Worm (Caenorhabditis elegans) whole organism, L1 larva: Measurements from ENCODE around the gene dss-1.

Experiments used
- blmp-1 ChIP-seq: fragments of 150-350 bp; optimal IDR thresholded peaks from 2 replicates; lab custom pipeline; 2014; ENCODE audit warnings: missing biosample characterization, missing genetic modification characterization
- lin-15B ChIP-seq: fragments of 150-350 bp; sonication (generic microtip); optimal IDR thresholded peaks from 3 replicates; lab custom pipeline; 2014; ENCODE audit warnings: missing biosample characterization, missing genetic modification characterization
- nhr-11 ChIP-seq: fragments of 150-350 bp; optimal IDR thresholded peaks from 2 replicates; lab custom pipeline; 2014; ENCODE audit warnings: missing biosample characterization, missing genetic modification characterization
- nhr-76 ChIP-seq: sonication (generic microtip); optimal IDR thresholded peaks from 2 replicates; lab custom pipeline; 2017; ENCODE audit warnings: missing biosample characterization, missing genetic modification characterization
- pqm-1 ChIP-seq: sonication (generic microtip); optimal IDR thresholded peaks from 3 replicates; lab custom pipeline; 2017; ENCODE audit warnings: missing biosample characterization, missing genetic modification characterization
- snpc-4 ChIP-seq: fragments of 150-350 bp; optimal IDR thresholded peaks from 2 replicates; lab custom pipeline; 2014; ENCODE audit warnings: missing biosample characterization, missing genetic modification characterization
- sox-4 ChIP-seq: sonication (generic microtip); optimal IDR thresholded peaks from 2 replicates; lab custom pipeline; 2016; ENCODE audit warnings: missing genetic modification characterization, missing compliant biosample characterization
- unc-130 ChIP-seq: fragments of 150-350 bp; optimal IDR thresholded peaks from 2 replicates; lab custom pipeline; 2017; ENCODE audit warnings: missing biosample characterization, missing genetic modification characterization, inconsistent platforms
- ztf-11 ChIP-seq, 2 experiments: sonication (generic microtip); optimal IDR thresholded peaks; 2 replicates each; lab custom pipeline; 2016 to 2017; ENCODE audit warnings: missing genetic modification characterization in 2 of 2, missing biosample characterization in 1 of 2, missing compliant biosample characterization in 1 of 2

DNA sequence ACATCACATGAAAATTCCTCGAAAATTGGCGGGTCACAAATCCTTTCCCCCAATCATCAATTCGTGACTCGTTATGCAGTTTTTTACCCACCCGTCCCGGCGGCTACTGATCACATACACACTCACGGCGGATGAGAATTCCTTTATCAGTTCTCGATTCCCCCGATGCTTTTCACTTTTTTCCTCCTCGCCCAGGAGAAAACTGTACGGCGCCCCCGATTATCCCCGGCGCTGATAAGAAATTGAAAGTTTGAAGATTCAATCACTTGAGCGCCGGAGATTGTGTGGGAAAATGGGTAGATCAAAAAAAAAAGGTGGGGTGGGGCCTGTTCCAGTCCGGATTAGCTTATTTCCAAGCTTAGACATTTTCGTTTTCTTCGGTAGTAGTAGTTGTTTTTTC, 48.2 kb downstream of the dss-1 start:
- no peak for TF ChIP-seq unc-130 (tag; lab: Kevin White, UChicago)
- no peak for TF ChIP-seq ztf-11 (tag; optimal IDR thresholded peaks at IDR 0.05; lab: Kevin White, UChicago)
- no peak for TF ChIP-seq nhr-11
- TF ChIP-seq pqm-1 (tag; lab: Kevin White, UChicago) = no peak
- TF ChIP-seq blmp-1 (tag; lab: Kevin White, UChicago) = peak; percentile 100
- TF ChIP-seq nhr-76 = no peak
- no peak for TF ChIP-seq snpc-4 (tag; lab: Kevin White, UChicago)
- TF ChIP-seq sox-4 (tag; lab: Kevin White, UChicago) = no peak
- no peak for TF ChIP-seq lin-15B (tag; lab: Kevin White, UChicago)
